ENCODE assay signal across 1 fruit fly cellular context in genomic region chr2L:18647857-18648652, dm6.
A peak's percentile ranks its signal among the peaks of the same experiment; 100 is the strongest.
TF ChIP-seq lines count a peak whose summit lies in the region.

No protein-coding gene starts in this region.

TF ChIP-seq in whole organism, embryonic, 481 proteins besides CTCF, POLR2A, EP300 and RAD21 (continued from another document):
- TF ChIP-seq so (GFP tag; IDR thresholded peaks at IDR 0.05; lab: Robert Waterston, UW) (no peak), D19A (tag; optimal IDR thresholded peaks at IDR 0.05; lab: Kevin White, UChicago) (peak; percentile 28), Max (GFP tag; optimal IDR thresholded peaks at IDR 0.05; lab: Kevin White, UChicago) (no peak), ara (GFP tag; IDR thresholded peaks at IDR 0.05; lab: Robert Waterston, UW) (no peak), gcm (GFP tag; optimal IDR thresholded peaks at IDR 0.05; lab: Kevin White, UChicago) (peak; percentile 50), CG33213 (GFP tag; optimal IDR thresholded peaks at IDR 0.05; lab: Kevin White, UChicago) (no peak), Sox102F (GFP tag; optimal IDR thresholded peaks at IDR 0.05; lab: Kevin White, UChicago) (peak; percentile 69), CG13624 (GFP tag; optimal IDR thresholded peaks at IDR 0.05; lab: Kevin White, UChicago) (no peak), Ets97D (GFP tag; optimal IDR thresholded peaks at IDR 0.05; lab: Kevin White, UChicago) (no peak), CG10267 (tag; optimal IDR thresholded peaks at IDR 0.05; lab: Kevin White, UChicago) (peak; percentile 8), dati (GFP tag; IDR thresholded peaks at IDR 0.05; lab: Robert Waterston, UW) (no peak), CG16815 (GFP tag; optimal IDR thresholded peaks at IDR 0.05; lab: Kevin White, UChicago) (no peak), CG6175 (GFP tag; IDR thresholded peaks at IDR 0.05; lab: Robert Waterston, UW) (no peak), zfh1 (GFP tag; IDR thresholded peaks at IDR 0.05; lab: Robert Waterston, UW) (peak; percentile 53; the same call in 1 of the 3 replicates), CG14710 (tag; optimal IDR thresholded peaks at IDR 0.05; lab: Kevin White, UChicago) (no peak), CG30403 (GFP tag; optimal IDR thresholded peaks at IDR 0.05; lab: Kevin White, UChicago) (peak; percentile 47), CrebB (tag; optimal IDR thresholded peaks at IDR 0.05; lab: Kevin White, UChicago) (no peak), dysf (GFP tag; IDR thresholded peaks at IDR 0.05; lab: Robert Waterston, UW) (no peak), lilli (GFP tag; optimal IDR thresholded peaks at IDR 0.05; lab: Kevin White, UChicago) (peak; percentile 20), CG10366 (GFP tag; IDR thresholded peaks at IDR 0.05; lab: Robert Waterston, UW) (peak; percentile 22; the same call in 1 of the 2 replicates), Hey (tag; optimal IDR thresholded peaks at IDR 0.05; lab: Kevin White, UChicago) (no peak), Atf6 (GFP tag; IDR thresholded peaks at IDR 0.05; lab: Robert Waterston, UW) (no peak), otp (GFP tag; IDR thresholded peaks at IDR 0.05; lab: Robert Waterston, UW) (0 out of 3 replicates have a peak, but pooled peaks have one; percentile 5), CG2678 (tag; optimal IDR thresholded peaks at IDR 0.05; lab: Kevin White, UChicago) (peak; percentile 13), Pdp1 (GFP tag; optimal IDR thresholded peaks at IDR 0.05; lab: Kevin White, UChicago) (peak; percentile 2 to 32), CG2875 (GFP tag; optimal IDR thresholded peaks at IDR 0.05; lab: Kevin White, UChicago) (peak; percentile 37), CG8388 (GFP tag; optimal IDR thresholded peaks at IDR 0.05; lab: Kevin White, UChicago) (peak; percentile 57), gem (tag; optimal IDR thresholded peaks at IDR 0.05; lab: Kevin White, UChicago) (peak; percentile 73), CG1832 (GFP tag; optimal IDR thresholded peaks at IDR 0.05; lab: Kevin White, UChicago) (no peak), CG8924 (tag; optimal IDR thresholded peaks at IDR 0.05; lab: Kevin White, UChicago) (peak; percentile 51), E2f2 (GFP tag; IDR thresholded peaks at IDR 0.05; lab: Robert Waterston, UW) (no peak), CG15601 (tag; optimal IDR thresholded peaks at IDR 0.05; lab: Kevin White, UChicago) (peak; percentile 59), knrl (GFP tag; IDR thresholded peaks at IDR 0.05; lab: Robert Waterston, UW; ENCODE audit: partially characterized antibody) (no peak), CG12391 (tag; optimal IDR thresholded peaks at IDR 0.05; lab: Kevin White, UChicago) (peak; percentile 57), CG2120 (GFP tag; optimal IDR thresholded peaks at IDR 0.05; lab: Kevin White, UChicago) (peak; percentile 19), Hr78 (GFP tag; optimal IDR thresholded peaks at IDR 0.05; lab: Kevin White, UChicago) (peak in 1 of 2 experiments; percentile 52), CG17328 (GFP tag; IDR thresholded peaks at IDR 0.05; lab: Robert Waterston, UW) (peak; percentile 50), CG34422 (GFP tag; IDR thresholded peaks at IDR 0.05; lab: Robert Waterston, UW) (no peak), GATAe (GFP tag; conservative IDR thresholded peaks at IDR 0.05; lab: Robert Waterston, UW) (no peak), Dref (GFP tag; IDR thresholded peaks at IDR 0.05; lab: Robert Waterston, UW) (no peak), CG11504 (tag; optimal IDR thresholded peaks at IDR 0.05; lab: Kevin White, UChicago) (peak; percentile 53), amos (GFP tag; IDR thresholded peaks at IDR 0.05; lab: Robert Waterston, UW; ENCODE audit: partially characterized antibody) (no peak), Blimp-1 (GFP tag; optimal IDR thresholded peaks at IDR 0.05; lab: Kevin White, UChicago) (peak; percentile 10), Neu2 (GFP tag; optimal IDR thresholded peaks at IDR 0.05; lab: Kevin White, UChicago; ENCODE audit: borderline replicate concordance) (no peak), lmd (GFP tag; IDR thresholded peaks at IDR 0.05; lab: Robert Waterston, UW) (0 out of 2 replicates have a peak, but pooled peaks have one; percentile 31), HLH3B (GFP tag; IDR thresholded peaks at IDR 0.05; lab: Robert Waterston, UW) (peak; percentile 48; the same call in 1 of the 2 replicates), btn (GFP tag; optimal IDR thresholded peaks at IDR 0.05; lab: Kevin White, UChicago) (no peak), bbx (GFP tag; IDR thresholded peaks at IDR 0.05; lab: Robert Waterston, UW; ENCODE audit: partially characterized antibody) (no peak), CG11398 (GFP tag; optimal IDR thresholded peaks at IDR 0.05; lab: Kevin White, UChicago) (no peak), cg (GFP tag; optimal IDR thresholded peaks at IDR 0.05; lab: Kevin White, UChicago) (no peak), Dfd (GFP tag; optimal IDR thresholded peaks at IDR 0.05; lab: Kevin White, UChicago) (no peak), az2 (GFP tag; optimal IDR thresholded peaks at IDR 0.05; lab: Kevin White, UChicago) (peak; percentile 32), row (GFP tag; IDR thresholded peaks at IDR 0.05; lab: Robert Waterston, UW) (peak; percentile 69), CG4424 (GFP tag; optimal IDR thresholded peaks at IDR 0.05; lab: Kevin White, UChicago) (no peak), ewg (GFP tag; optimal IDR thresholded peaks at IDR 0.05; lab: Kevin White, UChicago) (peak; percentile 5), CG14965 (GFP tag; optimal IDR thresholded peaks at IDR 0.05; lab: Kevin White, UChicago; ENCODE audit: borderline replicate concordance) (no peak), Bdp1 (GFP tag; optimal IDR thresholded peaks at IDR 0.05; lab: Kevin White, UChicago) (no peak), gro (GFP tag; optimal IDR thresholded peaks at IDR 0.05; lab: Kevin White, UChicago) (no peak), cad (GFP tag; optimal IDR thresholded peaks at IDR 0.05; lab: Kevin White, UChicago) (no peak), CG3281 (GFP tag; optimal IDR thresholded peaks at IDR 0.05; lab: Kevin White, UChicago) (no peak), gfzf (GFP tag; optimal IDR thresholded peaks at IDR 0.05; lab: Kevin White, UChicago) (no peak), crc (GFP tag; optimal IDR thresholded peaks at IDR 0.05; lab: Kevin White, UChicago) (no peak), CG15269 (tag; optimal IDR thresholded peaks at IDR 0.05; lab: Kevin White, UChicago) (peak; percentile 2), Ets65A (GFP tag; lab: Kevin White, UChicago) (no peak), dm (GFP tag; optimal IDR thresholded peaks at IDR 0.05; lab: Kevin White, UChicago) (peak; percentile 16), her (GFP tag; optimal IDR thresholded peaks at IDR 0.05; lab: Kevin White, UChicago) (no peak), CG7987 (GFP tag; optimal IDR thresholded peaks at IDR 0.05; lab: Kevin White, UChicago) (no peak), CHES-1-like (GFP tag; optimal IDR thresholded peaks at IDR 0.05; lab: Kevin White, UChicago) (no peak), CG4707 (GFP tag; optimal IDR thresholded peaks at IDR 0.05; lab: Kevin White, UChicago) (no peak), br (optimal IDR thresholded peaks at IDR 0.05; lab: Kevin White, UChicago) (no peak), CG7745 (tag; optimal IDR thresholded peaks at IDR 0.05; lab: Kevin White, UChicago) (peak; percentile 94), oc (tag; optimal IDR thresholded peaks at IDR 0.05; lab: Kevin White, UChicago) (peak; percentile 20), mld (GFP tag; IDR thresholded peaks at IDR 0.05; lab: Robert Waterston, UW; ENCODE audit: partially characterized antibody) (no peak), Lhr (GFP tag; optimal IDR thresholded peaks at IDR 0.05; lab: Kevin White, UChicago) (peak; percentile 15), CG10654 (GFP tag; optimal IDR thresholded peaks at IDR 0.05; lab: Kevin White, UChicago) (no peak), Xbp1 (GFP tag; optimal IDR thresholded peaks at IDR 0.05; lab: Kevin White, UChicago) (peak; percentile 18), Hr3 (GFP tag; optimal IDR thresholded peaks at IDR 0.05; lab: Kevin White, UChicago) (peak; percentile 23), Fer1 (GFP tag; optimal IDR thresholded peaks at IDR 0.05; lab: Kevin White, UChicago) (no peak), CG18262 (tag; optimal IDR thresholded peaks at IDR 0.05; lab: Kevin White, UChicago) (no peak), CG7556 (GFP tag; optimal IDR thresholded peaks at IDR 0.05; lab: Kevin White, UChicago) (peak; percentile 32), CG15696 (tag; optimal IDR thresholded peaks at IDR 0.05; lab: Kevin White, UChicago) (no peak), CG3847 (GFP tag; IDR thresholded peaks at IDR 0.05; lab: Robert Waterston, UW) (0 out of 2 replicates have a peak, but pooled peaks have one; percentile 18), CG34224 (GFP tag; IDR thresholded peaks at IDR 0.05; lab: Robert Waterston, UW; ENCODE audit: partially characterized antibody) (no peak), CG33557 (GFP tag; optimal IDR thresholded peaks at IDR 0.05; lab: Kevin White, UChicago) (peak; percentile 20), vvl (GFP tag; IDR thresholded peaks at IDR 0.05; lab: Robert Waterston, UW) (peak; percentile 23; the same call in 1 of the 2 replicates), ranshi (GFP tag; IDR thresholded peaks at IDR 0.05; lab: Robert Waterston, UW) (0 out of 2 replicates have a peak, but pooled peaks have one; percentile 19), CG9609 (GFP tag; optimal IDR thresholded peaks at IDR 0.05; lab: Kevin White, UChicago) (no peak), tin (GFP tag; optimal IDR thresholded peaks at IDR 0.05; lab: Kevin White, UChicago) (no peak), stwl (tag; optimal IDR thresholded peaks at IDR 0.05; lab: Kevin White, UChicago) (peak; percentile 1), Lpt (GFP tag; optimal IDR thresholded peaks at IDR 0.05; lab: Kevin White, UChicago) (no peak), CG12071 (GFP tag; optimal IDR thresholded peaks at IDR 0.05; lab: Kevin White, UChicago) (no peak), rib (GFP tag; IDR thresholded peaks at IDR 0.05; lab: Robert Waterston, UW) (no peak), dpn (GFP tag; optimal IDR thresholded peaks at IDR 0.05; lab: Kevin White, UChicago) (peak in 1 of 2 experiments; percentile 48), CG12659 (GFP tag; optimal IDR thresholded peaks at IDR 0.05; lab: Kevin White, UChicago) (no peak), CG17568 (GFP tag; optimal IDR thresholded peaks at IDR 0.05; lab: Kevin White, UChicago) (no peak), Optix (GFP tag; IDR thresholded peaks at IDR 0.05; lab: Robert Waterston, UW) (no peak), ttk (GFP tag; IDR thresholded peaks at IDR 0.05; lab: Robert Waterston, UW) (no peak), Vsx1 (GFP tag; optimal IDR thresholded peaks at IDR 0.05; lab: Kevin White, UChicago) (no peak), CG9727 (GFP tag; optimal IDR thresholded peaks at IDR 0.05; lab: Kevin White, UChicago) (no peak), Ada2b (GFP tag; IDR thresholded peaks at IDR 0.05; lab: Robert Waterston, UW) (peak; percentile 34; the same call in 1 of the 2 replicates), CG7839 (tag; optimal IDR thresholded peaks at IDR 0.05; lab: Kevin White, UChicago) (peak; percentile 35)
